Fruit fly (Drosophila melanogaster): ENCODE results near the gene CG11131.

The CG11131 gene

DNA sequence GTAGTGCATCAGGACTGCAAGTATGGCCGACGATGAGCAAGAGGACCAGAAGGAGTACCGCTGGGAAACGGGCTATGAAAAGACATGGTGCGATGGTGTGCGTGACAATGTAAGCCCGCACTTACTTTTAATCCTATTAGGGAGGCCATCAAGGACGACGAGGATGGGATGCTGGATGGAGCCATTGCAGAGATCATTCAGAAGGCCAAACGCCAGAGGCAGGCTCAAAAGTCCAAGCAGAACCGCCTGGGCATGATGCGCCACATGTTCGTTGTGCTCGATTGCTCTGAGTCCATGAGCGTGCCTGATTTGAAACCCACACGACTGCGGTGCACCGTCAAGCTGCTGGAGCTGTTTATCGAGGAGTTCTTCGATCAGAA lies 19.2 kb upstream of the CG11131 start:
- TF ChIP-seq tai (GFP tag; optimal IDR thresholded peaks at IDR 0.05) (no peak), woc (GFP tag; optimal IDR thresholded peaks at IDR 0.05) (no peak), ey (GFP tag; optimal IDR thresholded peaks at IDR 0.05) (no peak), Myc (optimal IDR thresholded peaks at IDR 0.05) (no peak), Abd-B (GFP tag; optimal IDR thresholded peaks at IDR 0.05) (no peak), dl (GFP tag; optimal IDR thresholded peaks at IDR 0.05; ENCODE audit: insufficient read depth in 1 of 2, partially characterized antibody in 2 of 2) (no peak), OdsH (GFP tag; optimal IDR thresholded peaks at IDR 0.05) (no peak), rgr (GFP tag; optimal IDR thresholded peaks at IDR 0.05) (no peak), brk (GFP tag; optimal IDR thresholded peaks at IDR 0.05) (no peak), h (GFP tag; optimal IDR thresholded peaks at IDR 0.05) (no peak), foxo (GFP tag; optimal IDR thresholded peaks at IDR 0.05) (no peak), usp (GFP tag; optimal IDR thresholded peaks at IDR 0.05) (no peak), Hr83 (GFP tag; optimal IDR thresholded peaks at IDR 0.05; ENCODE audit: poor library complexity, severe bottlenecking) (no peak), Rel (GFP tag; optimal IDR thresholded peaks at IDR 0.05) (no peak), Rel (tag; optimal IDR thresholded peaks at IDR 0.05) (no peak), pan (optimal IDR thresholded peaks at IDR 0.05) (no peak), Dfd (GFP tag; optimal IDR thresholded peaks at IDR 0.05) (no peak), dmrt93B (GFP tag; optimal IDR thresholded peaks at IDR 0.05) (no peak), Hr78 (GFP tag; optimal IDR thresholded peaks at IDR 0.05) (no peak)

DNA sequence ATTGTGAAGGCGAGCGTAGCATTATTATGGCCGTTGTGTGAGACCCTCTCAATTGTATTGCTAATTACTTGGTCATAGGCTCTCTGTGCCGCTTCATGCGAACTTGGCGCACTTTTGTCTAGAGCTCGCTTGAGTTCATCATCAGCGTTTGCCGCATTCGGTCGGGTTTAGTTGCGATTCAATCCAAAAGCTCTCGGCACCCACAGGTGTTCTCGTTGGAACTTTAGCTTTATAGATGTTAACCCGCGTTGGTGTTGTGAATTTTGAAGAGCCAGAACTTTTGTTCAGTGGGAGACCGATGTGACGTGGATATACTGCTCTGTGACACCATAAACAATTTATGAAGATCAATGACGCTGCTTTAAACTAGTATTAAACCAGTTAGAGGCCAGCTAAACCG lies 17.6 kb upstream of the CG11131 start, which contains the start of gene slif:
TSS of gene slif (plus strand) at position 132 of the 400 bp plus-strand sequence.
- TF ChIP-seq psq (GFP tag; optimal IDR thresholded peaks at IDR 0.05): no peak
- TF ChIP-seq Rel (GFP tag; optimal IDR thresholded peaks at IDR 0.05): no peak
- TF ChIP-seq Rel (tag; optimal IDR thresholded peaks at IDR 0.05): no peak
- no peak for TF ChIP-seq Mio (GFP tag; optimal IDR thresholded peaks at IDR 0.05)
- TF ChIP-seq tai (GFP tag; optimal IDR thresholded peaks at IDR 0.05): no peak
- TF ChIP-seq Hr78 (GFP tag; optimal IDR thresholded peaks at IDR 0.05): no peak
- no peak for TF ChIP-seq woc (GFP tag; optimal IDR thresholded peaks at IDR 0.05)
- no peak for TF ChIP-seq OdsH (GFP tag; optimal IDR thresholded peaks at IDR 0.05)
- TF ChIP-seq CG9705 (GFP tag; optimal IDR thresholded peaks at IDR 0.05): no peak
- TF ChIP-seq GATAd (GFP tag; optimal IDR thresholded peaks at IDR 0.05): no peak
- TF ChIP-seq rgr (GFP tag; optimal IDR thresholded peaks at IDR 0.05): no peak
- no peak for TF ChIP-seq pan (optimal IDR thresholded peaks at IDR 0.05)
- TF ChIP-seq lola (GFP tag; optimal IDR thresholded peaks at IDR 0.05): no peak
- TF ChIP-seq Hnf4 (GFP tag; optimal IDR thresholded peaks at IDR 0.05): no peak
- no peak for TF ChIP-seq dl (GFP tag; optimal IDR thresholded peaks at IDR 0.05; ENCODE audit: insufficient read depth in 1 of 2, partially characterized antibody in 2 of 2)
- no peak for TF ChIP-seq Hr83 (GFP tag; optimal IDR thresholded peaks at IDR 0.05; ENCODE audit: poor library complexity, severe bottlenecking)

DNA sequence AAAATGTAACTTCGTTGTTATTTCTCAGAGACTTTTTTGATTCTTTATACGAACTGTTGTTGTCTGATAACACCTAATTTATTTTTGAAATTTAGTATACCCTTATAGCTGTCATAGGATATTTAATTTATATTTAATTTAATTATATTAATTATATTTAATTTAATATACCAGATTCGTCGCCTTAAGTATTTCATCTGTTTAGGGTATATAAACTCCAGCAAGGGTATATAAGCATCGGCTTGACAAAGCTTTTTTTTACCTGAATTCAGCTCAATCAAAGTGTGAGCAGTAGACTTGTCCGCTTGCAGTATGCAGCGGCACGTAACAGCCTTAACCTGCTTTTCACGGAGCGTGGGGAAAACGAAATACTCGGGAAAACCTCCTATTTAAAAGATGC lies 14.9 kb upstream of the CG11131 start:
- TF ChIP-seq dsf (GFP tag; optimal IDR thresholded peaks at IDR 0.05; ENCODE audit: borderline replicate concordance) (no peak), Dfd (GFP tag; optimal IDR thresholded peaks at IDR 0.05) (no peak), pan (optimal IDR thresholded peaks at IDR 0.05) (no peak), Hnf4 (GFP tag; optimal IDR thresholded peaks at IDR 0.05) (no peak), dmrt93B (GFP tag; optimal IDR thresholded peaks at IDR 0.05) (no peak), lola (GFP tag; optimal IDR thresholded peaks at IDR 0.05) (no peak), brk (GFP tag; optimal IDR thresholded peaks at IDR 0.05) (no peak), psq (GFP tag; optimal IDR thresholded peaks at IDR 0.05) (no peak), Myc (optimal IDR thresholded peaks at IDR 0.05) (no peak), rgr (GFP tag; optimal IDR thresholded peaks at IDR 0.05) (no peak), usp (GFP tag; optimal IDR thresholded peaks at IDR 0.05) (no peak), GATAd (GFP tag; optimal IDR thresholded peaks at IDR 0.05) (no peak), br (GFP tag; optimal IDR thresholded peaks at IDR 0.05) (no peak), jim (GFP tag; optimal IDR thresholded peaks at IDR 0.05) (no peak), Dif (GFP tag; optimal IDR thresholded peaks at IDR 0.05; ENCODE audit: partially characterized antibody) (no peak), Jra (GFP tag; optimal IDR thresholded peaks at IDR 0.05) (no peak), dl (GFP tag; optimal IDR thresholded peaks at IDR 0.05; ENCODE audit: insufficient read depth in 1 of 2, partially characterized antibody in 2 of 2) (no peak)

DNA sequence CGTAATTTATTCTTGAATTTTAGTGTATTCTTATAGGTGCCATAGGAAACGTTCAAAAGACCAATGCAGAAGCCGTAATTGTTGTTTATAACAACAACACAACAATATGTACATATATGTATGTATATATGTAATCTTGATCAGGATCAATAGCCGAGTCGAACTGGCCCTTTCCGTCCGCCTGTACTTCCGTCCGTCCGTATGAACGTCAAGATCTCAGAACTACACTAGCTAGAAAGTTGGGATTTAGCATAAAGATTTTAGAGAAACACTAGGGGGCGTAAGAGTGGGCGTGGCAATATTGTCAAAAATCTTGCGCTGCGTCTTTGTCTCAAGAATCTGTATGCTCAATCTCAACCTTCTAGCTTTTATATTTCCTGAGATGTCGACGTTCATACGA lies 14.1 kb upstream of the CG11131 start:
- TF ChIP-seq pan (optimal IDR thresholded peaks at IDR 0.05): no peak
- peak; percentile 39 for TF ChIP-seq Dfd (GFP tag; optimal IDR thresholded peaks at IDR 0.05)

DNA sequence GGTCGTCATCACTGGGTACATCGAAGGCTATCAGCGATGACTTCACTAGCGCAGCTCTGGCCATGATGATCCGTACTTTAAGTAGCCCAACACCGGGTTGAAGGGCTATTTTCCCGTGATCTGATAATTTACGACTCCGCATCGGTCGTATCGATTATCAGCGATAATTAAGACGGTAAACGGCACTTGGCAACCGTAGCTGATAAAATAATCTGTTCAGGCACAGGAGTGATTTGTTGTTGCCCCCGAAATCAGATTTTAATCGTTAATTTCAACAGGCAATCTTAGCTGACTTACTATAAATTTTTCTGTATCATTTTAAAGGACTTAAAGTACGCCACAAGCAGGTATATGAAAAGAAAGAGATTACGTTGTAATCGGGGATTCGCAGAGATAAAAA lies 12.7 kb upstream of the CG11131 start:
- TF ChIP-seq sage (GFP tag; optimal IDR thresholded peaks at IDR 0.05) (no peak), rgr (GFP tag; optimal IDR thresholded peaks at IDR 0.05) (no peak), Hr78 (GFP tag; optimal IDR thresholded peaks at IDR 0.05) (no peak), h (GFP tag; optimal IDR thresholded peaks at IDR 0.05) (no peak), Sp1 (GFP tag; optimal IDR thresholded peaks at IDR 0.05) (no peak), ey (GFP tag; optimal IDR thresholded peaks at IDR 0.05) (no peak), Rel (GFP tag; optimal IDR thresholded peaks at IDR 0.05) (no peak), Rel (tag; optimal IDR thresholded peaks at IDR 0.05) (no peak), Dfd (GFP tag; optimal IDR thresholded peaks at IDR 0.05) (no peak), N (GFP tag; optimal IDR thresholded peaks at IDR 0.05) (no peak), Dif (GFP tag; optimal IDR thresholded peaks at IDR 0.05; ENCODE audit: partially characterized antibody) (no peak), Myc (optimal IDR thresholded peaks at IDR 0.05) (no peak)
